Fruit fly (Drosophila melanogaster) whole organism: ENCODE data around the gene Pgm1.

Experiments used
- CG8478 ChIP-seq: fragments of >200 bp; optimal IDR thresholded peaks from 2 replicates; lab custom pipeline; 2018; ENCODE audit warnings: inconsistent platforms
- Dll ChIP-seq: fragments of >200 bp; optimal IDR thresholded peaks from 2 replicates; lab custom pipeline; 2017
- EcR ChIP-seq, 2 experiments: fragments of >200 bp; optimal IDR thresholded peaks; 2 replicates each; lab custom pipeline; 2017; ENCODE audit warnings: missing biosample characterization in 2 of 2, missing genetic modification characterization in 2 of 2, missing genetic modification reagents in 2 of 2
- pan ChIP-seq: fragments of >200 bp; optimal IDR thresholded peaks from 2 replicates; lab custom pipeline; 2017
- psq ChIP-seq: fragments of >200 bp; optimal IDR thresholded peaks from 2 replicates; lab custom pipeline; 2017
- usp ChIP-seq: fragments of >200 bp; optimal IDR thresholded peaks from 2 replicates; lab custom pipeline; 2017; ENCODE audit warnings: missing biosample characterization, missing genetic modification characterization, mixed read lengths

dm6 chr3L:16166217-16166997 lies 38.1 kb upstream of the Pgm1 start:
- TF ChIP-seq psq (lab: Kevin White, UChicago), result no peak
- no peak for TF ChIP-seq CG8478 (lab: Kevin White, UChicago)
- TF ChIP-seq Dll, result no peak
- no peak for TF ChIP-seq usp
- no peak for TF ChIP-seq pan (lab: Kevin White, UChicago)
- no peak for TF ChIP-seq EcR (GFP tag; optimal IDR thresholded peaks at IDR 0.05; lab: Kevin White, UChicago)
